Fruit fly (Drosophila melanogaster): ENCODE data around the gene Prx6a.

The Prx6a gene

dm6 chr2L:2861140-2861884 lies 16.7 kb downstream of the Prx6a start (continued):
- no peak for TF ChIP-seq CG7357 (GFP tag; IDR thresholded peaks at IDR 0.05)
- no peak for TF ChIP-seq dmrt99B (tag; optimal IDR thresholded peaks at IDR 0.05)
- no peak for TF ChIP-seq Awh (GFP tag; IDR thresholded peaks at IDR 0.05)
- no peak for TF ChIP-seq ase (GFP tag; IDR thresholded peaks at IDR 0.05)
- TF ChIP-seq unc-4 (GFP tag; IDR thresholded peaks at IDR 0.05; ENCODE audit: partially characterized antibody) = no peak
- TF ChIP-seq CG17612 (GFP tag; IDR thresholded peaks at IDR 0.05) = no peak
- no peak for TF ChIP-seq lov (optimal IDR thresholded peaks at IDR 0.05)
- no peak for TF ChIP-seq lov (GFP tag; IDR thresholded peaks at IDR 0.05)
- TF ChIP-seq br (optimal IDR thresholded peaks at IDR 0.05) = no peak
- TF ChIP-seq CG15479 (GFP tag; optimal IDR thresholded peaks at IDR 0.05) = no peak
- TF ChIP-seq fd102C (GFP tag; optimal IDR thresholded peaks at IDR 0.05) = no peak
- TF ChIP-seq CG34422 (GFP tag; IDR thresholded peaks at IDR 0.05) = no peak
- TF ChIP-seq cg (GFP tag; optimal IDR thresholded peaks at IDR 0.05) = no peak
- no peak for TF ChIP-seq gro (GFP tag; optimal IDR thresholded peaks at IDR 0.05)
- TF ChIP-seq Xrp1 (GFP tag; IDR thresholded peaks at IDR 0.05) = peak; percentile 39; the same call in 1 of the 2 replicates
- no peak for TF ChIP-seq fd96Cb (tag; optimal IDR thresholded peaks at IDR 0.05)
- TF ChIP-seq CG14860 (GFP tag; IDR thresholded peaks at IDR 0.05; ENCODE audit: partially characterized antibody) = no peak
- TF ChIP-seq CG11504 (tag; optimal IDR thresholded peaks at IDR 0.05) = no peak
- TF ChIP-seq CG8388 (GFP tag; optimal IDR thresholded peaks at IDR 0.05) = no peak
- TF ChIP-seq Side (GFP tag; optimal IDR thresholded peaks at IDR 0.05) = no peak
- no peak for TF ChIP-seq Kr (GFP tag; optimal IDR thresholded peaks at IDR 0.05)
- TF ChIP-seq psq (GFP tag; optimal IDR thresholded peaks at IDR 0.05) = no peak
- no peak for TF ChIP-seq croc (GFP tag; conservative IDR thresholded peaks at IDR 0.05)
- no peak for TF ChIP-seq ERR (GFP tag; optimal IDR thresholded peaks at IDR 0.05)
- TF ChIP-seq gfzf (GFP tag; optimal IDR thresholded peaks at IDR 0.05) = no peak
- peak; percentile 24 for TF ChIP-seq CG5180 (GFP tag; optimal IDR thresholded peaks at IDR 0.05)
- no peak for TF ChIP-seq CG1529 (GFP tag; optimal IDR thresholded peaks at IDR 0.05)
- no peak for TF ChIP-seq run (tag; optimal IDR thresholded peaks at IDR 0.05)
- no peak for TF ChIP-seq Myb (GFP tag; optimal IDR thresholded peaks at IDR 0.05)
- TF ChIP-seq toy (GFP tag; IDR thresholded peaks at IDR 0.05) = no peak
- no peak for TF ChIP-seq Poxn (GFP tag; IDR thresholded peaks at IDR 0.05)
- no peak for TF ChIP-seq zfh2 (GFP tag; optimal IDR thresholded peaks at IDR 0.05)
- no peak for TF ChIP-seq CG1024 (GFP tag; IDR thresholded peaks at IDR 0.05)
- TF ChIP-seq bab2 (GFP tag; optimal IDR thresholded peaks at IDR 0.05) = no peak
- no peak for TF ChIP-seq ac (GFP tag; optimal IDR thresholded peaks at IDR 0.05)
- no peak for TF ChIP-seq dimm (GFP tag; IDR thresholded peaks at IDR 0.05)
- TF ChIP-seq CG9727 (GFP tag; optimal IDR thresholded peaks at IDR 0.05) = no peak
- TF ChIP-seq Atf3 (GFP tag; optimal IDR thresholded peaks at IDR 0.05) = no peak
- TF ChIP-seq chinmo (GFP tag; IDR thresholded peaks at IDR 0.05; ENCODE audit: partially characterized antibody) = peak; percentile 91; the same call in 3 of the 4 replicates
- no peak for TF ChIP-seq CG11560 (tag; IDR thresholded peaks at IDR 0.05)
- TF ChIP-seq crp (GFP tag; optimal IDR thresholded peaks at IDR 0.05) = no peak
- TF ChIP-seq wdn (GFP tag; IDR thresholded peaks at IDR 0.05) = no peak
- no peak for TF ChIP-seq CG7556 (GFP tag; optimal IDR thresholded peaks at IDR 0.05)
- no peak for TF ChIP-seq HLH3B (GFP tag; IDR thresholded peaks at IDR 0.05)
- TF ChIP-seq chif (GFP tag; optimal IDR thresholded peaks at IDR 0.05) = no peak
- TF ChIP-seq CG8944 (GFP tag; optimal IDR thresholded peaks at IDR 0.05) = no peak
- TF ChIP-seq caup (GFP tag; optimal IDR thresholded peaks at IDR 0.05; ENCODE audit: severe bottlenecking) = peak; percentile 20
- TF ChIP-seq corto (GFP tag; optimal IDR thresholded peaks at IDR 0.05) = no peak
- TF ChIP-seq rib (GFP tag; IDR thresholded peaks at IDR 0.05) = no peak
- TF ChIP-seq CG10431 (GFP tag; optimal IDR thresholded peaks at IDR 0.05) = peak; percentile 50
- TF ChIP-seq Abd-B (GFP tag; optimal IDR thresholded peaks at IDR 0.05) = no peak
